Fruit fly (Drosophila melanogaster) whole organism, larva: Measurements from ENCODE around the gene CG11369.

Experiments used
- noc ChIP-seq: fragments of 200-800 bp; sonication (Bioruptor generic); optimal IDR thresholded peaks from 3 replicates; lab custom pipeline; 2019; ENCODE audit warnings: missing biosample characterization, mild to moderate bottlenecking, missing genetic modification characterization, moderate library complexity

CG11369 gene

DNA sequence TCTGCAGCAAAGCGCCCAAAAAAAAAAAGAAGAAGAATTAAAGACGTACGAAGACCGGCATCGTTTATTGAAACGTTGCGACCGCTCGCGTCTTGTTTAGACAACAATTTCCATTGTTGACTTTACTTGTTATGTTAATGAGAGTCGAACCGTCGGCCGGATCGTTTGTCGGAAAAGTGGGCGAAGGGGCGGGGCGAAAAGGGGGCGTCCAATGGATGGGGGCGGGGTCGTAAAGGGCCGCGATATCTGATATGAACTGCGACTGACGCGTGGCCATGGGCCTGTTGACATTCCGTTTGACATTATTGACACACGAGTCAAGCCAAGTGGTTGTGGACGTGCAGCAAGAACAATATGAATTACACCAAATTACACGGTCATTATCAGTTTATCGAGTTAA, 20.6 kb upstream of the CG11369 start:
- TF ChIP-seq noc (tag; lab: Kevin White, UChicago): no peak

DNA sequence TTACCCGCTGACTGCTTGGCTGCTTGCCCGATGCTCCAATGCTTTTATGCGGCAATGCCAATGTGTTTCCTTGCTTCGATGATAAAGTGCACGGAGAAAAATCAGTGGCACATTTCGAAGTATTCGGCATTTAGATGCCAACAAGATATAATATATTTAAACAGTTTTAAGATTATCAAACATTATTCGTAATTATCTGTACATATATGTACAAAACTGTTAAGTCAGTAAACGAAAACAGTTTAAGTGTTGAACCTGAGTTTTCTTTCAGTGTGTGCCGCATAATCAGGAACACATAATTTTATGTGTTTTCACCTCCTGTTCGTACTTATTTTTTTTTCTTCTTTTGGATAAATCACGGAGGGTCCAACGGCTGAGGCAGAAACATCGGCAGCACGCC, 17.8 kb upstream of the CG11369 start:
- no peak for TF ChIP-seq noc (tag; lab: Kevin White, UChicago)

DNA sequence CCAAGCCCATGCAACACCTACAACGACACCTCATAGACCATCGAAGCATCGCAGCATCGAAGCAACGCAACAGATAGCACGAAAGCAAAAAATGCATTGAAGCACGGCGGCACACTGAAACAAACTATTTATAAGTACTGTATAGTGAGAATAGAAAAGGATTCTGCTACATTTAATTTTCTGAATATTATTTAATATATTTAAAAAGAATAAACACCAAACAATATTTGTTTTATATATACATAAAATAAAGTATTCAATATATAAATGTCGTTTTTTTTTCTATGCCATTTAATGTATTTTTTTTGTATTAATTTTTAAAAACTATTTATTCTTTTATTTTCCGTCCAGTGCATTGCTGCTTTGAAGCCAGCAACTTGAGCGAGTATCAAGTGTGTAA, 16.4 kb upstream of the CG11369 start:
- no peak for TF ChIP-seq noc (tag; lab: Kevin White, UChicago)

DNA sequence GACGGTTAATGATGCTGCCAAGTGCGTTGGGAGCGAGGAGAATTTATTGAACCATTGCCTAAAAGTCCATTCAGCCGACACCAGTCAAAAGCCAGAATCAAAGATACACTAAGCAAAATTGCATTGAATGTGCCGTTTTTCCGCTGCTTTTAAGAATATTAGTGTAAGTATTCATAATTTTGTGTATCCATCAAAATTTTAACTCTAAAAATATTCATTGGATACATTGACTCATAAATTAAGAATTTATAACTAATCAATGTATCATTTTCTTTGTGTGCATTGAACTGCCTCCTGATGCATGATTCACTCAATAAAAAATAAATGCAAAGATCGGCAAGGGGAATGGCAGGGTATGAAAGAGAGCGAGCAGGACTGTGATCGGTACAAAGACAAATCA, 15.4 kb upstream of the CG11369 start:
- no peak for TF ChIP-seq noc (tag; lab: Kevin White, UChicago)

DNA sequence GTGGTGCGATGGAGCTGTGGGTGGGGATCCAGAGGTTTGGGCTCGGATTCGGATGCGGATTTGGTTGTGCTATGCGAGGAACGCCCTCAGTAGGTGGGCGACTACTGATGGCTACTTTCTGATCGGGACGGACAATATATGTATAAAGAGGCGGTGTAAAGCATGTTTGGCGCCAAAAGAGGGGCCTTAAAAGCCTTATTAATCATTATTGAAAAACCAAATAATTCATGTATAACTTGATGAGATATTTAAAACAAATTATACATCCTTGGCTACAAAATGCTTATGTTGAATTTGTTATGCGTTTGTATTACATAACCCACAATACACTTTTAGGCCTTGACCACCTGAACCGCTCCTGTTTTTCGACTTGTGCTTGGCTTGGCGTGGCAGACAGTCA, 14.2 kb upstream of the CG11369 start:
- TF ChIP-seq noc (tag; lab: Kevin White, UChicago): no peak

DNA sequence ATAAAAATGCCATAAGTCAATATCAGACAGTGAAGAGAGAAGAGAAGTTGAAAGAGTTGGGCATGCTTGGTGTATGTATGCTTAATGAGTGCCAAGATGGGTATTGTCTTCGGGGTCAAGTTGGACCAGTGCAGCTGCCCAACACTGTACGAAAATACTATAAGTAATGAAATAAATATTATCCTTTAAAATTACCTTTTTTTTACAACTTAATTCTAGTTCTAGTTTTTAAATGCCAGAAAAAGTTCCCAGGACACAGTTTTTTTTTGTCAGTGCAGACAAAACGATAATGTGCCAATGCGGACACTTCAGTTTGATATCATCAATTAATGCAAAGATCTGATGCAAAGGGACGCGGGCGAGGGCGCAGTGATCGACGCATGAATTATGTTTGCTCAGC, 13.4 kb upstream of the CG11369 start:
- TF ChIP-seq noc (tag; lab: Kevin White, UChicago): no peak

DNA sequence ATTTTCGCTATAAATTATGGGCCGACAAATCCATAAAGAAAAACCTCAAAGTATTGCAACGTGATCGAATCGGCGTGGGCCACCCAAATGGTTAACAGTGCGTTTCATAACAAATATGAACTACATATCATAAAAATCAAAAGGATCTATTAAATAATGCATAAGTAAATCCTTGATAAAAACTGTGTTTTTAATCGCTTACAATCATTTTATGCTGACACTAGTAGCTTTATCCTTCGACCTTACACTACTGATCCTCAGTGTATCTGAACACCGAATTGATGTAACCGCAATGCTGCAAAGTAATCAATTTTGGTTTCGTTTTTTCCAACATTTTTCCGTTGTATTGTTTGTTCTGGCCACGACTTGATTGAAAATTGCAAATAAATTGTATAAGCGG, 11.5 kb upstream of the CG11369 start:
- TF ChIP-seq noc (tag; lab: Kevin White, UChicago): no peak

DNA sequence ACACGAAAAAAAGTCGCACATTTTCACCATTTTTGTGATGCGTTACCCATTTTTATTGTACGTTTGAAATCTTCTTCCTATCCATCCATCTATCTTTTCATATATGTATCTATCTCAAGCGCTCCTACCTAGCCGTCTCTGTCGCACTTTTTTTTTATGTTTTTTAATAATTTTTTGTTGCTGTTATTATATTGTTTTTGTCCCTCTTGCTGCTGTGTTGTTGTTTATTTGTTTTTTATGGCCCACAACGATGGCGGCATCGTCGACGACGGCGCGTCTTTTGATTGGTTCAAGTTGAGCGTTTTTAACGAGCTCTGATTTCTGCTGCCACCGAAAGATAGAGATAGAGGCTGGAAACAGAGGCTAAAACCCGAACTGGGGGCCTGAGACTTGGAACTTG, 5.8 kb upstream of the CG11369 start:
- TF ChIP-seq noc (tag; lab: Kevin White, UChicago): no peak

DNA sequence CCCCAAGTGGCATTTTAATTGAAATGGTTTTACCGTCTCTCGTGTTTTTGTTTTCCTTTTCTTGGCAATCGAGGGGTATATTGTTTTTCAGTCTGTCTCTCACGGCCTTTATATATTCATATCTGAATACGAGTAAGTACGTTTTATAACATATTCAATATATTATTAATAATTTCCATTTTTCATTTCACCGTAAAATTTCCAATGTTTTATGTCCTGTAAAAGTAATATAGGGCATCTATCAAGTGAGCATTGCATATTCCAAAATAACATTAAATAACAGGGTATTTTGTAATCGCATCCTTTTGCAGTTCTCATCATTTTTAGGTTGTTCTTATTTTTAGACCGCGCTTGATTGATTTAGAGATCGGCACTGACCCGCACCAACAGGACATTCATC, 4.4 kb upstream of the CG11369 start:
- no peak for TF ChIP-seq noc (tag; lab: Kevin White, UChicago)

DNA sequence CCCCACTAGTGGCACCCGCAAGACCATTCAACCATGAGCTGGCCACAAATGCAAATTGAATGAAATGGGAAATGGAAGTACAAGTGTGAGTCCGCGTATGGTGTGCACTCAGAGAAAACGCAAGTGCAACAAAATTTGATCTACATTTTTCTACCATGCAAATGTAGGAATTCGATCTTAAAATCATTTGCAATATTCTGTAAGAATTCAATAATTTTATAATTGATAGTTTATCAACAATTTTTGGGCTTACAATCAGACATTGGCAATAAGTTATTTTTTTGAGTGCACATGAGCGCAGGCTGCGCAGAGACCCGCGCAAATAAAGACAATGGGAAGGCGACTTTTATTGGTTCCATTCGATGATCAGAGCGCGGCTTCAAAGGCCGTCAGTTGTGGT, 2.9 kb upstream of the CG11369 start:
- no peak for TF ChIP-seq noc (tag; lab: Kevin White, UChicago)

DNA sequence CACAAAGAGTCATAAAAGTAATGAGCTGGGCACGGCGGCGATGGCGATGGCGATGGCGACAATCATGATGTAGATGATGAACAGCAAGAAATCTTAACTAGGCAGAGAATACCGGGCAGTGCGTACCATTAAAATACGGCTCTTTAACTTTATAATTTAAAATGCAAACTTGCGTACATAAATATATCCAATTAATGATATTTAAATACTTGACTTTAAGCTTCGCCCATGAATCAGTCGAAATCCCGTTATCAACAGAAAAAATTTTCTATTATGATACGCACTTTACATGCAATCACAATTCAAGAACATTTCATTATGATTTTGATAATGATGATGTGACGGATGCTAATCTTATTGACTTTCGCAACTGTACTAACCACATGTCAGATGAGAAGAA, 4.9 kb downstream of the CG11369 start:
- TF ChIP-seq noc (tag; lab: Kevin White, UChicago): peak; percentile 42

DNA sequence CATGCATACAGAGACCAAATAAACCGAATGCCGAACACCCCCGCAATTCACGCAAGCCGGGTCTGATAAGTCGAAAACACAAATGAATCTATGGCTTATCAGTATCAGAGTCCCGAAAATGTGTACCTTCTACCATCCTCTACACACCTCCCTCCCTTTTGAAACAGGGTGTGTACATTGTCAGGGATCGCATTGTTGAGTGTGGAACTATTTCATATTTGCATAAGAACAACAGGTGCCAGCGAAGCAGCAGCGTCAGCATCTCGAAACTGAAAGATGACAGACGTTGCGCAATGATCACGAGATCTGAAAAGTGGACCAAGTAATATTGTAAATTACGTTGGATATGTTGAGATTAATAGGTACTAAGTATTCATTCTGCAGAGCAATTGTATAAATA, 5.7 kb downstream of the CG11369 start:
- no peak for TF ChIP-seq noc (tag; lab: Kevin White, UChicago)

DNA sequence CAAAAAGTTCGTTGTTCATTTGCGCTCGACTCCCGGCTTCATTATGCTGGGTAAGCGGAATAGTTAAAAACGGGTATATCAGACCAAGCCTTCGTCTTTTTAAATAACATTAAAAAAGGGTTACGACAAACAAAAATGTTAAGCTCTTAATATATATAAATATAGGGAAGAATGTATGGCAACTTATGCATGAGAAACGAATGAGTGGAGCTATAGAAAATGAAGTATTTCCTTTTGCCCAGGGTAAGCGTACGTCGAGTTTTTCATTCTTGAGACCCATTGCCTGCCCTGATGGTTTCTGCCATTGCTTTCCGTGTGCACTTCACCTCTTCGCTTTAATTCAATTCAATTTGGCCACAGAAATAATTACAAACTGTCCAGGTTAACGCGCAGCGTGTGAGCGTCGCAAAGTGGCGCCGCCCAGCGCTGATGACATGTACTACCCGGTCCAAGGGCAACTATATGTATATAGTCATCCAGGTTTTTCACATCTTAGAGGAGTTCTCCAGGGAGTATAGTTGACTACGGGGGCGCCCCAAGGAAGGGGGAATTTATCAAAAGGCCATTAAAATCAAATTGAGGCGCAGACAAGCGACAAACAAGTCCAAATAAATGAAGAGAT, 7.2 kb downstream of the CG11369 start:
- TF ChIP-seq noc (tag; lab: Kevin White, UChicago): no peak

DNA sequence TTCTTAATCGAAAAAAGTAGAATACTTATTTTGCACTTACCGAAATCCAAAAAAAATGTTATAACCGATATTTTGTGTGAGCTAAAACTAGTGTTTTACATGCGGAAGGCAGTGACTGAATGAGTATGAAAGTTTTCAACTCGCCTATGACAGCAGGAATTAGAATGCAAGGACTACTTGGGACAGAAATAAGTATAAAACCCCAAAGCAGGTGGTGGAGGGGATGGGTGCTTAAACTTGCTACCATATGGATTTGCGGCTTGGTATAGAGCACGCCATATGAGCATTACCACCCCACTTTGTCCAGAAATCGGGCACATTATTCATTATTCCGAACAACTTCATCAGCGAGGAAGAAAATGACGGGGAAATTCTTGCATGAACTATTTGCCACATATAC, 11.9 kb downstream of the CG11369 start, which contains the start of gene CG12689:
Gene CG12689 (minus strand): TSS at position 101 of the 400 bp plus-strand sequence.
- TF ChIP-seq noc (tag; lab: Kevin White, UChicago): no peak

DNA sequence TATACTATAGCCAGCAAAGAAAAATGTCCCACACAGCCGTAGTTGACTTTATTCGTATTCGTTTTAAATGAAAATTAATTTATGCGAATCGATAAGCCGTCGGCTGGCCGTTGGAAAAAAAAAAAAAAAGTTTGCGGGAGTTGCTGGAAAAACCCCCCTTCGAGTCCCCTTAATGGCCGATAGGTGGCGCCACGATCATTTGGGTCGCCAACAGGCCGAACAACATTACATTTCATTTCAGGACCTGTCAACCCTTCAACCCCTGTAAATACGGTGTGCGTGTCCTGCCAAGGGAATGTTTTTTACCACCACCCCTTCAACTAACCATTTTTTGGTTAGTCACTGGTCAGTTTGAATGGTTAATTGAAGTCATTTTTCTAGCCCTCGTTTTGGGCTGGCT, 19.0 kb downstream of the CG11369 start:
- no peak for TF ChIP-seq noc (tag; lab: Kevin White, UChicago)

DNA sequence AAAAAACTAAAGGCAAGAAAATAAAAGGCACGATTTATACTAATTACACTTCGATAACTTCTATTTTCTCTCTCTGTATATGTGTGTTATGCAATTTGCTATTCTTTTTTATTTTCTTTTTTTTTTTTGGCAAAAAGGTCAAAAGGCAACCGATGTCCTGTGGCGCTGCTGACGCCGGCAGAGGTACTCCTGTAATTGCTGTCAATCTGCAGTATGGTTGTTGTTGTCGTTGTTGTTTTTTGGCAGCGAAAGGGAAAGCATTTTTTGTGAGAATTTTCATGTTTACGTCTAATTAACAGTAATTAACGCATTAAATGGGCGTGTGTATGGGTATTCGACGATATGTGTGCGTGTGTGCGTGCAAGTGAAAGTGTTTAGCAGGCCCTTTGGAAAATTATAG, 29.6 kb downstream of the CG11369 start:
- no peak for TF ChIP-seq noc (tag; lab: Kevin White, UChicago)

DNA sequence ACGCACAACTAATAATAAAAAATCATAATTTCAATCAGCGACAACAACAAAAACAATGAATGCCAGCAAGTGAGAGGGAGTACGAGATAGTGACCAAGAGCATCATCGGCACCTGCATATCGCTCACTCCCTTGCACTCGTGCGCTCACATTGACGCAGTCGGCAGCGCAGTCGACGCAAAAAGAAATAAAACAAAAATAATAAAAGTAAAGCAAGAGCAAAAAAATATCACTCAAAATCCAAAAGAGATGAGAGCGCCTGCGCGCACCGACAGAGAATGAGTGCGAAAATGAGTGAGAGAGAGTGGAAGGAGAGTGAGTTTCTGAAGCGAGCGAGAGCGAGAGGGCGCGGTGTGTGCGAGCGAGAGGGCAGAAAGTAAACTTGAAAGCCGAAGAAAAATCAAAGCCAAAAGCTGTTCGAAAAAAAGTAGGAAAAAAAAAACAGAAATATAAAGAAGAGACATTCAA, 30.4 kb downstream of the CG11369 start:
- no peak for TF ChIP-seq noc (tag; lab: Kevin White, UChicago)

DNA sequence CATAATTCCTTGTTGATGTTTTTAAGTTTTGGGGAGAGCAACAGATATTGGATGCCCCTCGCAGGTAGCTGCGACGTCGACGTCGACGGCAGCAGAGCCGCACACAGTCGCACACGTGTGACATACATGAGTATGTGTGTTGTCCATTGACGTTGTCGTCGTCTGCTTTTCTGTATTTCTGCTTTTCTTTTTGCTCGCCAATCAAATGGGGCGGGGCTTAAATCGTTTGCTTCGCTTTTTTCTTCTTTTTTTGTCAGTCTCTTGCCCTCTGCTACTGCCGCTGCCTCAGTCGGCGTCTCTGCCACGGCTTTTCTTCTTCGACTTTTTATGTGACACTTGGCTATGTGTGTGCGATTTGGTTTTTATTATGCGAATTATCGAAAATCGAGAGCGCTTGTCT, 31.6 kb downstream of the CG11369 start:
- TF ChIP-seq noc (tag; lab: Kevin White, UChicago): no peak
